Worm (Caenorhabditis elegans): ENCODE results near the gene F31D4.8.
A peak's percentile ranks its signal among the peaks of the same experiment; 100 is the strongest.

- TF ChIP-seq tra-4 (tag; optimal IDR thresholded peaks at IDR 0.05) (no peak), B0310.2 (tag; optimal IDR thresholded peaks at IDR 0.05) (no peak), ama-1 (optimal IDR thresholded peaks at IDR 0.05) (no peak), flt-1 (GFP tag; IDR thresholded peaks at IDR 0.05) (no peak), hmg-4 (GFP tag; optimal IDR thresholded peaks at IDR 0.05) (no peak), tbx-11 (GFP tag; IDR thresholded peaks at IDR 0.05) (no peak), hnd-1 (tag; optimal IDR thresholded peaks at IDR 0.05) (no peak), ceh-36 (tag; optimal IDR thresholded peaks at IDR 0.05) (no peak), pes-1 (GFP tag; IDR thresholded peaks at IDR 0.05) (0 out of 2 replicates have a peak, but pooled peaks have one; percentile 52), tbx-37 (GFP tag; conservative IDR thresholded peaks at IDR 0.05) (0 out of 2 replicates have a peak, but pooled peaks have one; percentile 6), ceh-13 (GFP tag; optimal IDR thresholded peaks at IDR 0.05) (peak; percentile 24)
Observed at ce11 chrV:20832554-20832963, 35.7 kb downstream of the F31D4.8 start.

All from whole organism, early embryonic.